Fruit fly (Drosophila melanogaster): ENCODE results near the gene CG43739.

The CG43739 gene

dm6 chr2L:20944886-20945558 is 26.3 kb upstream of the CG43739 start (continued):
- TF ChIP-seq zfh1 (GFP tag; IDR thresholded peaks at IDR 0.05) (peak; percentile 66; the same call in 2 of the 3 replicates), peb (GFP tag; IDR thresholded peaks at IDR 0.05) (0 out of 2 replicates have a peak, but pooled peaks have one; percentile 7), D (optimal IDR thresholded peaks at IDR 0.05) (no peak), D (GFP tag; optimal IDR thresholded peaks at IDR 0.05) (peak; percentile 66), unc-4 (GFP tag; IDR thresholded peaks at IDR 0.05; ENCODE audit: partially characterized antibody) (no peak), CG9817 (tag; optimal IDR thresholded peaks at IDR 0.05) (peak; percentile 42), pzg (GFP tag; optimal IDR thresholded peaks at IDR 0.05) (no peak), Ets65A (GFP tag) (peak; percentile 74), dmrt11E (tag; optimal IDR thresholded peaks at IDR 0.05) (peak; percentile 61), PHDP (tag; optimal IDR thresholded peaks at IDR 0.05) (peak; percentile 47), lola (GFP tag; optimal IDR thresholded peaks at IDR 0.05) (peak in 1 of 3 experiments; percentile 41), Dfd (GFP tag; optimal IDR thresholded peaks at IDR 0.05) (no peak), eve (GFP tag; optimal IDR thresholded peaks at IDR 0.05) (peak in 1 of 2 experiments; percentile 63), CG9437 (GFP tag; optimal IDR thresholded peaks at IDR 0.05) (peak; percentile 32), GATAe (GFP tag; conservative IDR thresholded peaks at IDR 0.05) (no peak), CG10321 (GFP tag; IDR thresholded peaks at IDR 0.05) (no peak), E2f1 (GFP tag; IDR thresholded peaks at IDR 0.05) (no peak), bbx (GFP tag; IDR thresholded peaks at IDR 0.05; ENCODE audit: partially characterized antibody) (no peak), CG11456 (GFP tag; IDR thresholded peaks at IDR 0.05) (no peak), CG6813 (GFP tag; optimal IDR thresholded peaks at IDR 0.05) (peak; percentile 50), jigr1 (GFP tag; IDR thresholded peaks at IDR 0.05) (no peak), ac (GFP tag; optimal IDR thresholded peaks at IDR 0.05) (no peak), ems (GFP tag; optimal IDR thresholded peaks at IDR 0.05) (peak; percentile 38), stc (GFP tag; IDR thresholded peaks at IDR 0.05) (no peak), Vsx1 (GFP tag; optimal IDR thresholded peaks at IDR 0.05) (no peak), hkb (optimal IDR thresholded peaks at IDR 0.05) (no peak), hkb (GFP tag; IDR thresholded peaks at IDR 0.05) (no peak), Eip74EF (GFP tag; optimal IDR thresholded peaks at IDR 0.05) (peak in 1 of 2 experiments; percentile 22), ttk (GFP tag; IDR thresholded peaks at IDR 0.05) (no peak), Lpt (GFP tag; optimal IDR thresholded peaks at IDR 0.05) (no peak), Dad (GFP tag; optimal IDR thresholded peaks at IDR 0.05) (no peak), CG17359 (tag; optimal IDR thresholded peaks at IDR 0.05) (peak; percentile 71), CG16779 (GFP tag; IDR thresholded peaks at IDR 0.05) (no peak), CG43689 (GFP tag; IDR thresholded peaks at IDR 0.05) (no peak), gem (tag; optimal IDR thresholded peaks at IDR 0.05) (peak; percentile 70), sim (GFP tag; IDR thresholded peaks at IDR 0.05) (no peak), Trl (optimal IDR thresholded peaks at IDR 0.05) (peak in 1 of 2 experiments; percentile 35), Trl (GFP tag; optimal IDR thresholded peaks at IDR 0.05) (peak; percentile 2), B-H1 (GFP tag; IDR thresholded peaks at IDR 0.05) (no peak), ase (GFP tag; IDR thresholded peaks at IDR 0.05) (peak; percentile 30; the same call in 1 of the 3 replicates), al (GFP tag; IDR thresholded peaks at IDR 0.05) (no peak), Sin3A (optimal IDR thresholded peaks at IDR 0.05) (no peak), ci (GFP tag; IDR thresholded peaks at IDR 0.05) (peak; percentile 71), CG15601 (tag; optimal IDR thresholded peaks at IDR 0.05) (peak; percentile 70), odd (GFP tag; optimal IDR thresholded peaks at IDR 0.05) (no peak), exex (tag; optimal IDR thresholded peaks at IDR 0.05) (no peak), HHEX (GFP tag; optimal IDR thresholded peaks at IDR 0.05) (peak; percentile 34), Hand (GFP tag; optimal IDR thresholded peaks at IDR 0.05) (peak; percentile 7), grau (tag; optimal IDR thresholded peaks at IDR 0.05) (peak; percentile 55), CHES-1-like (GFP tag; optimal IDR thresholded peaks at IDR 0.05) (no peak), CG2202 (tag; optimal IDR thresholded peaks at IDR 0.05) (peak; percentile 18)
